Worm (Caenorhabditis elegans) whole organism, L4 larva: ENCODE results near the gene nlp-20.

Experiments
- F10B5.3 ChIP-seq: sonication (generic microtip); optimal IDR thresholded peaks from 2 replicates; lab custom pipeline; 2016; ENCODE audit warnings: mild to moderate bottlenecking, missing genetic modification characterization, missing compliant biosample characterization
- F26F4.8 ChIP-seq: fragments of 200-800 bp; sonication (Bioruptor generic); conservative IDR thresholded peaks from 2 replicates; pipeline ENCODE4 v1.3.6; 2022; ENCODE audit warnings: missing genetic modification characterization, missing compliant biosample characterization
- F49E8.2 ChIP-seq: sonication (generic microtip); optimal IDR thresholded peaks from 2 replicates; lab custom pipeline; 2016; ENCODE audit warnings: missing compliant biosample characterization, mild to moderate bottlenecking, missing genetic modification characterization, borderline replicate concordance
- R02D3.7 ChIP-seq: fragments of 150-350 bp; sonication (generic microtip); optimal IDR thresholded peaks from 3 replicates; lab custom pipeline; 2014; ENCODE audit warnings: missing biosample characterization, missing genetic modification characterization
- T20F7.1 ChIP-seq: fragments of 200-800 bp; sonication (Bioruptor generic); optimal IDR thresholded peaks from 2 replicates; lab custom pipeline; 2018; ENCODE audit warnings: mild to moderate bottlenecking, missing genetic modification characterization, missing compliant biosample characterization
- T26A8.4 ChIP-seq: fragments of 200-800 bp; sonication (Bioruptor generic); IDR thresholded peaks from 2 replicates; pipeline ENCODE4 v1.3.6; 2022; ENCODE audit warnings: missing genetic modification characterization, missing compliant biosample characterization
- Y105C5A.15 ChIP-seq: fragments of 200-800 bp; sonication (Bioruptor generic); IDR thresholded peaks from 2 replicates; pipeline ENCODE4 v1.3.6; 2022; ENCODE audit warnings: missing genetic modification characterization, missing compliant biosample characterization
- ZK337.2 ChIP-seq: fragments of 200-800 bp; sonication (Bioruptor generic); IDR thresholded peaks from 2 replicates; pipeline ENCODE4 v1.3.6; 2022; ENCODE audit warnings: missing genetic modification reagents, missing genetic modification characterization, missing compliant biosample characterization
- ZK546.5 ChIP-seq, 2 experiments: sonication (generic microtip); optimal IDR thresholded peaks; 2 replicates each; lab custom pipeline; 2017; ENCODE audit warnings: missing biosample characterization in 2 of 2, missing genetic modification characterization in 2 of 2
- aha-1 ChIP-seq: fragments of 150-350 bp; peaks from one replicate; lab custom pipeline; 2014; ENCODE audit warnings: missing biosample characterization, missing genetic modification characterization
- ceh-20 ChIP-seq: fragments of 200-800 bp; sonication (Bioruptor generic); IDR thresholded peaks from 2 replicates; pipeline ENCODE4 v1.3.6; 2022; ENCODE audit warnings: missing genetic modification reagents, missing genetic modification characterization, missing compliant biosample characterization
- ceh-28 ChIP-seq: fragments of 150-350 bp; optimal IDR thresholded peaks from 2 replicates; lab custom pipeline; 2014; ENCODE audit warnings: missing biosample characterization, missing genetic modification reagents, missing genetic modification characterization
- ces-1 ChIP-seq: fragments of 150-350 bp; sonication (generic microtip); optimal IDR thresholded peaks from 4 replicates; lab custom pipeline; 2014; ENCODE audit warnings: missing biosample characterization, missing genetic modification reagents, missing genetic modification characterization
- ctbp-1 ChIP-seq: fragments of 200-800 bp; sonication (Bioruptor generic); IDR thresholded peaks from 2 replicates; pipeline ENCODE4 v1.3.6; 2022; ENCODE audit warnings: missing genetic modification reagents, missing genetic modification characterization, missing compliant biosample characterization
- daf-16 ChIP-seq, 3 experiments: sonication (generic microtip); optimal IDR thresholded peaks; 2 replicates each; lab custom pipeline; 2016 to 2017; ENCODE audit warnings: missing genetic modification characterization in 3 of 3, missing genetic modification reagents in 3 of 3, mild to moderate bottlenecking in 2 of 3, missing compliant biosample characterization in 2 of 3, missing biosample characterization in 1 of 3, moderate library complexity in 1 of 3
- dmd-6 ChIP-seq: fragments of 200-800 bp; sonication (Bioruptor generic); IDR thresholded peaks from 2 replicates; pipeline ENCODE4 v1.3.6; 2022; ENCODE audit warnings: missing genetic modification reagents, missing genetic modification characterization, missing compliant biosample characterization
- dmd-8 ChIP-seq: fragments of 200-800 bp; sonication (Bioruptor generic); IDR thresholded peaks from 2 replicates; pipeline ENCODE4 v1.3.6; 2022; ENCODE audit warnings: missing genetic modification characterization, missing compliant biosample characterization
- dve-1 ChIP-seq: sonication (generic microtip); optimal IDR thresholded peaks from 2 replicates; lab custom pipeline; 2017; ENCODE audit warnings: antibody characterized with exemption, mild to moderate bottlenecking, missing genetic modification characterization, missing compliant biosample characterization; ENCODE audit not compliant: insufficient read depth
- egl-43 ChIP-seq: fragments of 200-800 bp; sonication (Bioruptor generic); IDR thresholded peaks from 2 replicates; pipeline ENCODE4 v1.3.6; 2022; ENCODE audit warnings: missing genetic modification reagents, missing genetic modification characterization, missing compliant biosample characterization
- fkh-10 ChIP-seq: fragments of 150-350 bp; optimal IDR thresholded peaks from 2 replicates; lab custom pipeline; 2014; ENCODE audit warnings: missing biosample characterization, missing genetic modification reagents, missing genetic modification characterization
- gei-8 ChIP-seq: fragments of 200-800 bp; sonication (Bioruptor generic); optimal IDR thresholded peaks from 2 replicates; lab custom pipeline; 2018; ENCODE audit warnings: mild to moderate bottlenecking, missing genetic modification characterization, missing compliant biosample characterization
- hif-1 ChIP-seq, 2 experiments: sonication (generic microtip); optimal IDR thresholded peaks; 2 replicates each; lab custom pipeline; 2016 to 2017; ENCODE audit warnings: missing compliant biosample characterization in 2 of 2, missing genetic modification characterization in 2 of 2, missing genetic modification reagents in 2 of 2, missing genotype in 2 of 2, mild to moderate bottlenecking in 1 of 2
- hlh-11 ChIP-seq: fragments of 200-800 bp; sonication (Bioruptor generic); optimal IDR thresholded peaks from 2 replicates; lab custom pipeline; 2018; ENCODE audit warnings: mild to moderate bottlenecking, missing genetic modification characterization, missing compliant biosample characterization
- hlh-30 ChIP-seq: sonication (generic microtip); optimal IDR thresholded peaks from 2 replicates; lab custom pipeline; 2017; ENCODE audit warnings: antibody characterized with exemption, mild to moderate bottlenecking, missing genetic modification characterization, missing compliant biosample characterization; ENCODE audit not compliant: insufficient read depth
- hmg-1.1 ChIP-seq: fragments of 200-800 bp; sonication (Bioruptor generic); IDR thresholded peaks from 2 replicates; pipeline ENCODE4 v1.3.6; 2022; ENCODE audit warnings: missing genetic modification reagents, missing genetic modification characterization, missing compliant biosample characterization
- lin-1 ChIP-seq: fragments of 200-800 bp; sonication (Bioruptor generic); IDR thresholded peaks from 2 replicates; pipeline ENCODE4 v1.3.6; 2022; ENCODE audit warnings: missing genetic modification reagents, missing genetic modification characterization, missing compliant biosample characterization
- lsy-2 ChIP-seq, 2 experiments: fragments of 150-350 bp in 1 of 2; sonication (generic microtip) in 1 of 2; optimal IDR thresholded peaks; 2 replicates each; lab custom pipeline; 2014 to 2017; ENCODE audit warnings: missing biosample characterization in 2 of 2, missing genetic modification characterization in 2 of 2
- madf-9 ChIP-seq: fragments of 200-800 bp; sonication (Bioruptor generic); conservative IDR thresholded peaks from 2 replicates; pipeline ENCODE4 v1.3.6; 2022; ENCODE audit warnings: missing genetic modification reagents, missing genetic modification characterization, missing compliant biosample characterization
- nhr-28 ChIP-seq: fragments of 150-350 bp; optimal IDR thresholded peaks from 2 replicates; lab custom pipeline; 2014; ENCODE audit warnings: missing biosample characterization, missing genetic modification characterization
- nhr-42 ChIP-seq: fragments of 200-800 bp; sonication (Bioruptor generic); IDR thresholded peaks from 2 replicates; pipeline ENCODE4 v1.3.6; 2022; ENCODE audit warnings: missing genetic modification characterization, missing compliant biosample characterization
- nhr-76 ChIP-seq: fragments of 150-350 bp; optimal IDR thresholded peaks from 2 replicates; lab custom pipeline; 2014; ENCODE audit warnings: missing biosample characterization, missing genetic modification characterization
- nhr-77 ChIP-seq: fragments of 150-350 bp; optimal IDR thresholded peaks from 2 replicates; lab custom pipeline; 2014; ENCODE audit warnings: missing biosample characterization, missing genetic modification characterization
- rbr-2 ChIP-seq: sonication (generic microtip); optimal IDR thresholded peaks from 2 replicates; lab custom pipeline; 2016; ENCODE audit warnings: missing genotype, missing genetic modification characterization, missing compliant biosample characterization
- spr-1 ChIP-seq: sonication (generic microtip); optimal IDR thresholded peaks from 2 replicates; lab custom pipeline; 2016; ENCODE audit warnings: mild to moderate bottlenecking, missing genetic modification characterization, missing compliant biosample characterization
- tra-1 ChIP-seq: fragments of 200-800 bp; sonication (Bioruptor generic); IDR thresholded peaks from 2 replicates; pipeline ENCODE4 v1.3.6; 2022; ENCODE audit warnings: missing genetic modification reagents, missing genetic modification characterization, missing compliant biosample characterization
- unc-62 ChIP-seq, 3 experiments: fragments of 150-350 bp in 1 of 3; sonication (generic microtip); optimal IDR thresholded peaks in 2 of 3; peaks in 1 of 3; 1 replicate in 1 of 3; 2 replicates in 2 of 3; lab custom pipeline; 2014 to 2017; ENCODE audit warnings: missing biosample characterization in 3 of 3, missing genetic modification characterization in 3 of 3, missing genetic modification reagents in 3 of 3, missing genotype in 1 of 3
- zip-2 ChIP-seq: fragments of 150-350 bp; optimal IDR thresholded peaks from 2 replicates; lab custom pipeline; 2014; ENCODE audit warnings: missing biosample characterization, missing genetic modification characterization
- ztf-7 ChIP-seq: fragments of 150-350 bp; optimal IDR thresholded peaks from 2 replicates; lab custom pipeline; 2014; ENCODE audit warnings: missing biosample characterization, missing genetic modification characterization

nlp-20 gene

ce11 chrIV:7672872-7673271 lies 30.0 kb upstream of the nlp-20 start, which contains the start of gene C08G9.2:
Gene C08G9.2, minus strand, starts transcription at chrIV:7672972.
- TF ChIP-seq dmd-6 (GFP tag; lab: Robert Waterston, UW) (no peak), lin-1 (GFP tag; lab: Robert Waterston, UW) (no peak), dmd-8 (GFP tag; lab: Robert Waterston, UW) (no peak), aha-1 (tag; lab: Kevin White, UChicago) (peak; percentile 40), F49E8.2 (no peak), madf-9 (GFP tag; lab: Robert Waterston, UW) (no peak), zip-2 (no peak), ceh-28 (tag; lab: Kevin White, UChicago) (no peak)

- TF ChIP-seq nhr-42 (GFP tag; lab: Robert Waterston, UW) (no peak), ceh-20 (GFP tag; lab: Robert Waterston, UW) (peak; percentile 38; the same call in 1 of the 2 replicates), rbr-2 (peak; percentile 36), hmg-1.1 (GFP tag; lab: Robert Waterston, UW) (peak; percentile 53), ctbp-1 (GFP tag; lab: Robert Waterston, UW) (0 out of 2 replicates have a peak, but pooled peaks have one; percentile 31), ZK546.5 (tag; optimal IDR thresholded peaks at IDR 0.05; lab: Kevin White, UChicago) (no peak), hif-1 (tag; optimal IDR thresholded peaks at IDR 0.05; lab: Kevin White, UChicago) (no peak), aha-1 (tag; lab: Kevin White, UChicago) (peak; percentile 97), tra-1 (0 out of 2 replicates have a peak, but pooled peaks have one; percentile 27), unc-62 (GFP tag; optimal IDR thresholded peaks at IDR 0.05 in 1 of 2; lab: Kevin White, UChicago) (peak in 1 of 2 experiments; percentile 82), unc-62 (tag; optimal IDR thresholded peaks at IDR 0.05; lab: Kevin White, UChicago) (no peak)
Observed at ce11 chrIV:7663006-7663405, 20.1 kb upstream of the nlp-20 start.

DNA sequence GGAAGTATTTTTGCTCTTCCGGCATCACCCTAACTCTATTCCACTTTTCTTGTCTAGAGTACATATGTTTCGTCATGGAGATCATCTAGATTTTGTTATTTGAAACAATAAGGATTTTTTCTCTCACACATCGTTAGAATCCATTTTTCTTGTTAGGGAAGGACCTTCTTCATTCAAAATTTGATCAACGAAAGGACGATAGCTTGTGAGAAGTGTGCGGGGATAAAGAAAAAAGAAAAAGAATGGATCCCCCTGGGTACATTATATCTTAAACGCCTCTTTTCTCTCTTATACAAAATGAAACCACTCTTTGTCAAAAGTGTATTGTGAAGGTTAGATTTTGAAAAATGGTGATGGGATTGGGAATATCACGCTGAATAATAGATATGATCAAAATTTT lies 18.7 kb upstream of the nlp-20 start:
- TF ChIP-seq T26A8.4 (GFP tag; lab: Robert Waterston, UW) (no peak), lin-1 (GFP tag; lab: Robert Waterston, UW) (no peak), dve-1 (tag; lab: Kevin White, UChicago) (no peak), ces-1 (GFP tag; lab: Kevin White, UChicago) (no peak), nhr-76 (tag; lab: Kevin White, UChicago) (no peak), T20F7.1 (GFP tag; lab: Kevin White, UChicago) (no peak), nhr-77 (no peak), Y105C5A.15 (GFP tag; lab: Robert Waterston, UW) (no peak), nhr-28 (tag; lab: Kevin White, UChicago) (no peak), F26F4.8 (GFP tag; lab: Robert Waterston, UW) (no peak), ZK337.2 (GFP tag; lab: Robert Waterston, UW) (no peak)

DNA sequence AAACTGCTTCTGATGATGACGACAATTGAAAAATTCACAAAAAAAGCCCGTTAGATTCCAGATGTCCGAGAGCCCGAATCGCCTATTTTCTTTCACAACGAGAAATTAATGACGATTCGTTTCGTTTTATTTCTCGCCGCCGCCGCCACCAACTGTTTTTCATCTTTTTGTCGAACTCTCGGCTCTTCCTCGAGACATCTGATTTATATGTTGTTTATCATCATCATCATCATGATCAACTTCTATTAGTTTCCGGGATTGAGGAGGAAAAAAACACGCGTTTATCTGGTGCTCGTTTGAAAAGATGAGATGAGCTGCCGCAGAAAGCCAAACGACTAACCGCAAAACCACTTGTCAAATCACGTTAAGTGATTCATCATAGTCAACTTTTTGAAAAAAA lies 16.6 kb upstream of the nlp-20 start:
- peak in 1 of 2 experiments; percentile 78 for TF ChIP-seq daf-16 (GFP tag; optimal IDR thresholded peaks at IDR 0.05; lab: Kevin White, UChicago)
- TF ChIP-seq daf-16 (tag; optimal IDR thresholded peaks at IDR 0.05; lab: Kevin White, UChicago), result no peak
- 0 out of 2 replicates have a peak, but pooled peaks have one; percentile 8 for TF ChIP-seq ceh-20 (GFP tag; lab: Robert Waterston, UW)
- TF ChIP-seq hlh-30 (tag; lab: Kevin White, UChicago), result peak; percentile 16
- TF ChIP-seq F10B5.3, result no peak
- TF ChIP-seq R02D3.7, result no peak
- no peak for TF ChIP-seq spr-1 (tag; lab: Kevin White, UChicago)
- TF ChIP-seq gei-8 (GFP tag; lab: Kevin White, UChicago), result no peak
- no peak for TF ChIP-seq nhr-42 (GFP tag; lab: Robert Waterston, UW)
- TF ChIP-seq egl-43, result no peak
- TF ChIP-seq lsy-2 (tag; optimal IDR thresholded peaks at IDR 0.05; lab: Kevin White, UChicago), result peak in 1 of 2 experiments; percentile 9
- TF ChIP-seq ztf-7 (tag; lab: Kevin White, UChicago), result no peak
- peak; percentile 40 for TF ChIP-seq hlh-11 (tag; lab: Kevin White, UChicago)
- no peak for TF ChIP-seq hmg-1.1 (GFP tag; lab: Robert Waterston, UW)
- TF ChIP-seq fkh-10 (GFP tag; lab: Kevin White, UChicago), result no peak
